Worm (Caenorhabditis elegans): Measurements from ENCODE around the gene F41C3.1.

DNA sequence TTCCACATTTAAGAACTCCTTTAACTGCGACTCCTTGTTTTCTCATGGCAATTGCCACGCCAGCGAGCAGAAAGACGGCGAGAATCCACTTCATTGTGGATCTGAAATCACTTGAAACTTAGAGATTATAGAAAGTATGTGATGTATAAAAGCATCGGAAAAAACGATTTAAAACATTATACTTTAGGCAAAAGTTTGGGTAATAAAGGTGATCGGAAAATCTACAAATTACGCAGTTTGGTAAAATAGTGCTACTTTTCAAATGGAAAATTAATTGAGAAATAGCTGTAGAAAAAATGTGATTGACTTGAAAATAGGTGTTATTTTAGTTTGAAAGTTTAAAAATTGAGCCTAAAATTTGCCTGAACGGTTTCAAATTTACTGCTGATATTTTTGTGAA lies 24.3 kb upstream of the F41C3.1 start, which contains the start of gene ttr-41:
- no peak for TF ChIP-seq dao-5 (tag; optimal IDR thresholded peaks at IDR 0.05)
- TF ChIP-seq W03F9.2 (tag; optimal IDR thresholded peaks at IDR 0.05): no peak
